Worm (Caenorhabditis elegans) whole organism, mixed stage, embryonic: ENCODE results near the gene crn-4.

Experiments used
- M03D4.4 ChIP-seq: sonication (generic microtip); optimal IDR thresholded peaks from 2 replicates; lab custom pipeline; 2017; ENCODE audit warnings: mild to moderate bottlenecking, missing genetic modification characterization, missing compliant biosample characterization
- lin-13 ChIP-seq: fragments of 150-350 bp; optimal IDR thresholded peaks from 2 replicates; lab custom pipeline; 2014; ENCODE audit warnings: missing biosample characterization, missing genetic modification characterization
- mep-1 ChIP-seq: fragments of 150-350 bp; optimal IDR thresholded peaks from 2 replicates; lab custom pipeline; 2017; ENCODE audit warnings: missing biosample characterization, missing genetic modification reagents, missing genetic modification characterization, inconsistent platforms
- nhr-28 ChIP-seq: fragments of 150-350 bp; optimal IDR thresholded peaks from 2 replicates; lab custom pipeline; 2014; ENCODE audit warnings: missing biosample characterization, missing genetic modification characterization
- nhr-76 ChIP-seq: sonication (generic microtip); optimal IDR thresholded peaks from 2 replicates; lab custom pipeline; 2017; ENCODE audit warnings: missing biosample characterization, missing genetic modification characterization
- tbx-8 ChIP-seq: fragments of 200-800 bp; sonication (Bioruptor generic); optimal IDR thresholded peaks from 2 replicates; lab custom pipeline; 2018; ENCODE audit warnings: mild to moderate bottlenecking, missing genetic modification characterization, moderate library complexity, missing compliant biosample characterization
- ztf-11 ChIP-seq: fragments of 150-350 bp; optimal IDR thresholded peaks from 2 replicates; lab custom pipeline; 2014; ENCODE audit warnings: missing biosample characterization, missing genetic modification characterization

- no peak for TF ChIP-seq nhr-76 (tag; lab: Kevin White, UChicago)
- no peak for TF ChIP-seq mep-1
- no peak for TF ChIP-seq tbx-8 (GFP tag; lab: Kevin White, UChicago)
- TF ChIP-seq nhr-28 (tag; lab: Kevin White, UChicago) = no peak
- TF ChIP-seq ztf-11 (tag; lab: Kevin White, UChicago) = no peak
- TF ChIP-seq lin-13 (tag; lab: Kevin White, UChicago) = no peak
- TF ChIP-seq M03D4.4 (tag; lab: Kevin White, UChicago) = no peak
These were observed 45.2 kb downstream of the crn-4 start for ce11 chrX:2212712-2213111.
